Fruit fly (Drosophila melanogaster) Kc167 (cell line): ENCODE results near the gene DIP-delta.

Experiments
- Myc ChIP-seq: fragments of >200 bp; optimal IDR thresholded peaks from 2 replicates; lab custom pipeline; 2017; ENCODE audit warnings: missing external identifiers
- Sin3A ChIP-seq: fragments of >200 bp; optimal IDR thresholded peaks from 2 replicates; lab custom pipeline; 2018; ENCODE audit warnings: missing external identifiers
- h ChIP-seq: fragments of >200 bp; optimal IDR thresholded peaks from 3 replicates; lab custom pipeline; 2018; ENCODE audit warnings: missing external identifiers
- insv ChIP-seq: fragments of >200 bp; optimal IDR thresholded peaks from 3 replicates; lab custom pipeline; 2018; ENCODE audit warnings: missing external identifiers
- psq ChIP-seq: fragments of >200 bp; optimal IDR thresholded peaks from 2 replicates; lab custom pipeline; 2017; ENCODE audit warnings: missing external identifiers
- ttk ChIP-seq: sonication (Bioruptor generic); optimal IDR thresholded peaks from 2 replicates; lab custom pipeline; 2017; ENCODE audit warnings: missing external identifiers

Gene DIP-delta

dm6 chr3L:5423577-5424202 lies at the start of gene DIP-delta:
DIP-delta (plus strand) TSS chr3L:5424109.
- TF ChIP-seq h (lab: Kevin White, UChicago) (no peak), Myc (lab: Kevin White, UChicago) (no peak), psq (lab: Kevin White, UChicago) (no peak), ttk (no peak), insv (lab: Kevin White, UChicago) (no peak), Sin3A (no peak)

- TF ChIP-seq Sin3A (no peak), ttk (no peak), psq (lab: Kevin White, UChicago) (no peak), insv (lab: Kevin White, UChicago) (no peak), Myc (lab: Kevin White, UChicago) (no peak)
Observed at dm6 chr3L:5382721-5383120, 41.2 kb upstream of the DIP-delta start, which contains the start of gene Ir64a. Ir64a (minus strand) TSS chr3L:5382821.

DNA sequence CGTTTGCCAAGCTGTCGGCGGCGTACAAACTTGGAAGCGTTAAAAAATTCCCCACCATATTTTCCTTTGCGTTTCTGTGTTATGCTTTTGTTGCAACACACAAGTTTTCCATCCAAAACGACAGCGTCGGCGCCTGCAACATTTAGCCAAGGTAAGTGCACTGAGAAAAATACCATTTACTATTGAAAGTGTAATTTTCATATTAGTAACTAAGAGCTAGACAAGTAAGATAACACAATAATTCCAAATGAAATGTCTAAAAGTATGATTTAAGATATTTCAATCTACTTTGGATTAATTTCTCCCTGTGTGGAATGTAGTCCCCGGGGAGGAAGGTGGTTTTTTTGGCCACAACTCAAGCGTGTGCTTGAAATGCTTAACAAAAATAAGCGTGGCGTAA lies 38.1 kb upstream of the DIP-delta start:
- no peak for TF ChIP-seq Myc (lab: Kevin White, UChicago)

dm6 chr3L:5447087-5447486 lies 23.2 kb downstream of the DIP-delta start:
- no peak for TF ChIP-seq psq (lab: Kevin White, UChicago)
- no peak for TF ChIP-seq h (lab: Kevin White, UChicago)
- no peak for TF ChIP-seq Myc (lab: Kevin White, UChicago)
- TF ChIP-seq Sin3A, result no peak
- TF ChIP-seq insv (lab: Kevin White, UChicago), result no peak
- no peak for TF ChIP-seq ttk

- TF ChIP-seq Sin3A, result no peak
- no peak for TF ChIP-seq h (lab: Kevin White, UChicago)
- TF ChIP-seq ttk, result no peak
Observed at dm6 chr3L:5447843-5448242, 23.9 kb downstream of the DIP-delta start.

dm6 chr3L:5452490-5453030 lies 28.7 kb downstream of the DIP-delta start:
- TF ChIP-seq psq (lab: Kevin White, UChicago) (no peak), h (lab: Kevin White, UChicago) (no peak), Sin3A (no peak), insv (lab: Kevin White, UChicago) (no peak), ttk (no peak), Myc (lab: Kevin White, UChicago) (no peak)

DNA sequence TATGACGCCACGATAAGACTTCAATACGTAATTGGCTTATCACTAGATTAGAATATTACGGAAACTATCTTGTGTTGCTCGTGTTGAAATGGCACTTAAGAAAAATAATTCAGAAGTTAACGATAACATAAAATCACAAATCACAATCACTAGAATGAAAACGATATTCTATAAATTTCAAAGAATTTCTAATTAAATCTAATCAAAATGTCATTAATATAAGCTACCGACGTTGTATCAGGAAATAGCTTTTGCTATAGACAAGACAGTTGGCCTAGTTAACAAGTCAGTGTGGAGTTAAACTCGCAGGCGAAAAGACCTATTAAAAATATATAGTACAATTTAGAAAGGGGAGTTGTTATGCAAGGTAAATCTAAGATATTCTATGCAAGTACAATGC lies 55.6 kb downstream of the DIP-delta start, which contains the start of gene CG4835:
CG4835 (plus strand) TSS at position 301 of the 400 bp plus-strand sequence.
- TF ChIP-seq Sin3A (no peak), insv (lab: Kevin White, UChicago) (no peak), h (lab: Kevin White, UChicago) (no peak), ttk (no peak), Myc (lab: Kevin White, UChicago) (no peak), psq (lab: Kevin White, UChicago) (no peak)
